Fruit fly (Drosophila melanogaster) whole organism, embryonic: ENCODE data around the gene Hph.

Experiments used
- Atf6 ChIP-seq: fragments of 200-800 bp; sonication (Bioruptor generic); IDR thresholded peaks from 2 replicates; pipeline ENCODE4 v1.3.6; 2022; ENCODE audit warnings: missing biosample characterization, missing genetic modification characterization
- CG10565 ChIP-seq: fragments of 200-800 bp; sonication (Bioruptor generic); optimal IDR thresholded peaks from 3 replicates; lab custom pipeline; 2016; ENCODE audit warnings: missing biosample characterization, mild to moderate bottlenecking, missing genetic modification characterization
- CG12219 ChIP-seq: fragments of 200-800 bp; sonication (Bioruptor generic); optimal IDR thresholded peaks from 3 replicates; lab custom pipeline; 2018; ENCODE audit warnings: missing biosample characterization, mild to moderate bottlenecking, missing genetic modification characterization
- CG12299 ChIP-seq: fragments of 200-800 bp; sonication (Bioruptor generic); optimal IDR thresholded peaks from 2 replicates; lab custom pipeline; 2018; ENCODE audit warnings: missing biosample characterization, mild to moderate bottlenecking, missing genetic modification characterization
- CG12744 ChIP-seq: fragments of 200-800 bp; sonication (Bioruptor generic); optimal IDR thresholded peaks from 2 replicates; lab custom pipeline; 2016; ENCODE audit warnings: missing biosample characterization, missing genetic modification characterization
- CG13894 ChIP-seq: fragments of 200-800 bp; sonication (Bioruptor generic); optimal IDR thresholded peaks from 3 replicates; lab custom pipeline; 2018; ENCODE audit warnings: missing biosample characterization, mild to moderate bottlenecking, missing genetic modification characterization, moderate library complexity
- CG16813 ChIP-seq: fragments of 200-800 bp; sonication (Bioruptor generic); IDR thresholded peaks from 3 replicates; pipeline ENCODE4 v1.3.6; 2022; ENCODE audit warnings: missing biosample characterization, missing genetic modification characterization; ENCODE audit not compliant: partially characterized antibody
- CG17359 ChIP-seq: fragments of 200-800 bp; sonication (Bioruptor generic); optimal IDR thresholded peaks from 3 replicates; lab custom pipeline; 2018; ENCODE audit warnings: missing biosample characterization, mild to moderate bottlenecking, missing genetic modification characterization, moderate library complexity
- CG30431 ChIP-seq: fragments of 200-800 bp; sonication (Bioruptor generic); optimal IDR thresholded peaks from 2 replicates; lab custom pipeline; 2017; ENCODE audit warnings: missing biosample characterization, missing genetic modification characterization
- CG3065 ChIP-seq: fragments of 200-800 bp; sonication (Bioruptor generic); optimal IDR thresholded peaks from 2 replicates; lab custom pipeline; 2016; ENCODE audit warnings: missing biosample characterization, missing genetic modification characterization
- CG3407 ChIP-seq: fragments of 200-800 bp; sonication (Bioruptor generic); optimal IDR thresholded peaks from 2 replicates; lab custom pipeline; 2018; ENCODE audit warnings: missing biosample characterization, mild to moderate bottlenecking, missing genetic modification characterization
- CG6791 ChIP-seq: fragments of 200-800 bp; sonication (Bioruptor generic); IDR thresholded peaks from 3 replicates; pipeline ENCODE4 v1.3.6; 2022; ENCODE audit warnings: missing biosample characterization, missing genetic modification characterization; ENCODE audit not compliant: partially characterized antibody
- CG7372 ChIP-seq: fragments of 200-800 bp; sonication (Bioruptor generic); IDR thresholded peaks from 2 replicates; pipeline ENCODE4 v1.3.6; 2022; ENCODE audit warnings: missing biosample characterization, missing genetic modification characterization
- CG7745 ChIP-seq: fragments of 200-800 bp; sonication (Bioruptor generic); optimal IDR thresholded peaks from 2 replicates; lab custom pipeline; 2018; ENCODE audit warnings: missing biosample characterization, mild to moderate bottlenecking, missing genetic modification characterization, moderate library complexity
- CG9797 ChIP-seq: fragments of 200-800 bp; sonication (Bioruptor generic); optimal IDR thresholded peaks from 3 replicates; lab custom pipeline; 2018; ENCODE audit warnings: missing biosample characterization, mild to moderate bottlenecking, missing genetic modification characterization
- CrebB ChIP-seq: fragments of 200-800 bp; sonication (Bioruptor generic); optimal IDR thresholded peaks from 3 replicates; lab custom pipeline; 2018; ENCODE audit warnings: missing biosample characterization, mild to moderate bottlenecking, missing genetic modification characterization
- Dip3 ChIP-seq: fragments of 200-800 bp; sonication (Bioruptor generic); optimal IDR thresholded peaks from 3 replicates; lab custom pipeline; 2016; ENCODE audit warnings: missing biosample characterization, missing genetic modification characterization
- Elba2 ChIP-seq: fragments of 200-800 bp; sonication (Bioruptor generic); optimal IDR thresholded peaks from 3 replicates; lab custom pipeline; 2016; ENCODE audit warnings: missing biosample characterization, missing genetic modification characterization
- Fer1 ChIP-seq: fragments of 200-800 bp; sonication (Bioruptor generic); optimal IDR thresholded peaks from 2 replicates; lab custom pipeline; 2017; ENCODE audit warnings: missing biosample characterization, mild to moderate bottlenecking, missing genetic modification characterization
- Fer3 ChIP-seq: fragments of 200-800 bp; sonication (Bioruptor generic); optimal IDR thresholded peaks from 2 replicates; lab custom pipeline; 2018; ENCODE audit warnings: missing biosample characterization, mild to moderate bottlenecking, missing genetic modification characterization, moderate library complexity
- Jarid2 ChIP-seq: fragments of 200-800 bp; sonication (Bioruptor generic); optimal IDR thresholded peaks from 3 replicates; lab custom pipeline; 2017; ENCODE audit warnings: mild to moderate bottlenecking, missing biosample characterization, missing genetic modification reagents, missing genetic modification characterization
- MBD-R2 ChIP-seq: fragments of 200-800 bp; sonication (Bioruptor generic); IDR thresholded peaks from 2 replicates; pipeline ENCODE4 v1.3.6; 2022; ENCODE audit warnings: missing biosample characterization, missing genetic modification characterization
- Oaz ChIP-seq: fragments of 200-800 bp; sonication (Bioruptor generic); IDR thresholded peaks from 2 replicates; pipeline ENCODE4 v1.3.6; 2022; ENCODE audit warnings: missing biosample characterization, missing genetic modification characterization
- Oli ChIP-seq: fragments of 200-800 bp; sonication (Bioruptor generic); optimal IDR thresholded peaks from 2 replicates; lab custom pipeline; 2018; ENCODE audit warnings: missing biosample characterization, mild to moderate bottlenecking, missing genetic modification characterization, moderate library complexity
- Tbp ChIP-seq: fragments of >200 bp; optimal IDR thresholded peaks from 2 replicates; lab custom pipeline; 2018; ENCODE audit warnings: missing biosample characterization, missing genetic modification characterization
- ap ChIP-seq: fragments of 200-800 bp; sonication (Bioruptor generic); IDR thresholded peaks from 2 replicates; pipeline ENCODE4 v1.3.6; 2022; ENCODE audit warnings: missing biosample characterization, missing genetic modification characterization
- ash1 ChIP-seq: fragments of 200-800 bp; sonication (Bioruptor generic); optimal IDR thresholded peaks from 2 replicates; lab custom pipeline; 2018; ENCODE audit warnings: missing biosample characterization, mild to moderate bottlenecking, missing genetic modification characterization
- bcd ChIP-seq: fragments of 200-800 bp; sonication (Bioruptor generic); optimal IDR thresholded peaks from 2 replicates; lab custom pipeline; 2017; ENCODE audit warnings: missing biosample characterization, mild to moderate bottlenecking, missing genetic modification characterization
- chif ChIP-seq, 2 experiments: fragments of 200-800 bp; sonication (Bioruptor generic); optimal IDR thresholded peaks; 3 replicates each; lab custom pipeline; 2016; ENCODE audit warnings: missing biosample characterization in 2 of 2, missing genetic modification characterization in 2 of 2
- croc ChIP-seq: fragments of 200-800 bp; sonication (Bioruptor generic); conservative IDR thresholded peaks from 3 replicates; pipeline ENCODE4 v1.3.6; 2022; ENCODE audit warnings: missing biosample characterization, missing genetic modification characterization
- disco-r ChIP-seq: fragments of 200-800 bp; sonication (Bioruptor generic); optimal IDR thresholded peaks from 2 replicates; lab custom pipeline; 2016; ENCODE audit warnings: missing biosample characterization, missing genetic modification characterization
- dysf ChIP-seq: fragments of 200-800 bp; sonication (Bioruptor generic); IDR thresholded peaks from 3 replicates; pipeline ENCODE4 v1.3.6; 2022; ENCODE audit warnings: missing biosample characterization, missing genetic modification characterization
- exex ChIP-seq: fragments of 200-800 bp; sonication (Bioruptor generic); optimal IDR thresholded peaks from 4 replicates; lab custom pipeline; 2018; ENCODE audit warnings: missing biosample characterization, mild to moderate bottlenecking, missing genetic modification characterization, moderate library complexity
- gce ChIP-seq: fragments of 200-800 bp; sonication (Bioruptor generic); IDR thresholded peaks from 3 replicates; pipeline ENCODE4 v1.3.6; 2022; ENCODE audit warnings: missing biosample characterization, missing genetic modification characterization
- grn ChIP-seq: fragments of 200-800 bp; sonication (Bioruptor generic); optimal IDR thresholded peaks from 3 replicates; lab custom pipeline; 2017; ENCODE audit warnings: missing biosample characterization, missing genetic modification characterization
- hbn ChIP-seq: fragments of 200-800 bp; sonication (Bioruptor generic); IDR thresholded peaks from 2 replicates; pipeline ENCODE4 v1.3.6; 2022; ENCODE audit warnings: missing biosample characterization, missing genetic modification characterization; ENCODE audit not compliant: partially characterized antibody
- mirr ChIP-seq: fragments of 200-800 bp; sonication (Bioruptor generic); optimal IDR thresholded peaks from 3 replicates; lab custom pipeline; 2018; ENCODE audit warnings: missing biosample characterization, mild to moderate bottlenecking, missing genetic modification characterization
- nau ChIP-seq: fragments of 200-800 bp; sonication (Bioruptor generic); optimal IDR thresholded peaks from 3 replicates; lab custom pipeline; 2017; ENCODE audit warnings: missing biosample characterization, mild to moderate bottlenecking, missing genetic modification characterization, missing genetic modification reagents
- otp ChIP-seq: fragments of 200-800 bp; sonication (Bioruptor generic); IDR thresholded peaks from 3 replicates; pipeline ENCODE4, ENCODE4 v1.3.6; 2022; ENCODE audit warnings: missing biosample characterization, missing genetic modification characterization
- pfk ChIP-seq: fragments of 200-800 bp; sonication (Bioruptor generic); optimal IDR thresholded peaks from 2 replicates; lab custom pipeline; 2018; ENCODE audit warnings: missing biosample characterization, mild to moderate bottlenecking, missing genetic modification characterization, moderate library complexity
- run ChIP-seq: fragments of 200-800 bp; sonication (Bioruptor generic); optimal IDR thresholded peaks from 3 replicates; lab custom pipeline; 2018; ENCODE audit warnings: missing biosample characterization, mild to moderate bottlenecking, missing genetic modification characterization
- scrt ChIP-seq: fragments of 200-800 bp; sonication (Bioruptor generic); optimal IDR thresholded peaks from 2 replicates; lab custom pipeline; 2018; ENCODE audit warnings: missing biosample characterization, mild to moderate bottlenecking, missing genetic modification characterization, moderate library complexity
- sens-2 ChIP-seq: fragments of 200-800 bp; sonication (Bioruptor generic); IDR thresholded peaks from 2 replicates; pipeline ENCODE4 v1.3.6; 2022; ENCODE audit warnings: missing biosample characterization, missing genetic modification characterization
- sim ChIP-seq: fragments of 200-800 bp; sonication (Bioruptor generic); IDR thresholded peaks from 2 replicates; pipeline ENCODE4 v1.3.6; 2022; ENCODE audit warnings: missing biosample characterization, missing genetic modification characterization
- slbo ChIP-seq: fragments of 200-800 bp; sonication (Bioruptor generic); IDR thresholded peaks from 2 replicates; pipeline ENCODE4 v1.3.6; 2022; ENCODE audit warnings: missing biosample characterization, missing genetic modification characterization
- tap ChIP-seq: fragments of 200-800 bp; optimal IDR thresholded peaks from 3 replicates; lab custom pipeline; 2019; ENCODE audit warnings: missing biosample characterization, mild to moderate bottlenecking, missing genetic modification characterization, moderate library complexity
- tgo ChIP-seq: fragments of 200-800 bp; sonication (Bioruptor generic); IDR thresholded peaks from 3 replicates; pipeline ENCODE4 v1.3.6; 2022; ENCODE audit warnings: missing biosample characterization, missing genetic modification characterization
- twi ChIP-seq: fragments of 200-800 bp; optimal IDR thresholded peaks from 2 replicates; lab custom pipeline; 2019; ENCODE audit warnings: missing biosample characterization, mild to moderate bottlenecking, missing genetic modification characterization, moderate library complexity
- tx ChIP-seq: fragments of 200-800 bp; sonication (Bioruptor generic); optimal IDR thresholded peaks from 2 replicates; lab custom pipeline; 2016; ENCODE audit warnings: missing biosample characterization, missing genetic modification characterization
- unc-4 ChIP-seq: fragments of 200-800 bp; sonication (Bioruptor generic); IDR thresholded peaks from 2 replicates; pipeline ENCODE4 v1.3.6; 2022; ENCODE audit warnings: missing biosample characterization, missing genetic modification characterization; ENCODE audit not compliant: partially characterized antibody
- zen2 ChIP-seq: fragments of 200-800 bp; sonication (Bioruptor generic); IDR thresholded peaks from 3 replicates; pipeline ENCODE4 v1.3.6; 2022; ENCODE audit warnings: missing biosample characterization, missing genetic modification characterization; ENCODE audit not compliant: partially characterized antibody

The Hph gene

DNA sequence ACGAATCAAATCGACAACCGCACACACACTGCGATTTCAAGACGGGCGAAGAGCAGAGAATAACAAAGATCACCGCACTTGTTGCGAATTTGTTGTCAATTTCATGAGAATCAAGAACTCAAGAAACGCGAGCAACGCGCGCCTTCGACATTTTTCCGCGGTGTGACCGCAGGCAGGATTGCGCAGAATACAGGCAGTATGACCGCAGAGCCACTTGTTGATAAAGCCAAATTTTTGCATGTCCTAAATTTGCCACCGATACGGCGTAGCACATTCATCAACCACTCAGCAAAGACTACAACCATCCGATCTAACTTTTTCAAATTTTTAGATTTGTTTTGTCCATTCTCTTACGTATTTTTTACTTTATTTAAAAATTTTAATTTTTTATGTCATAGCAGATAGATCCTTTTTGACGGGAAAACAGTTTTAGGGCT lies 39.5 kb upstream of the Hph start, which contains the start of gene cno (continued):
- TF ChIP-seq twi (tag; lab: Kevin White, UChicago) (no peak), CG9797 (GFP tag; lab: Kevin White, UChicago) (peak; percentile 99), Jarid2 (peak; percentile 91), CG12299 (tag; lab: Kevin White, UChicago) (no peak), zen2 (no peak), Elba2 (no peak), tgo (GFP tag; lab: Robert Waterston, UW) (no peak), Fer1 (peak; percentile 31), nau (no peak), tap (tag; lab: Kevin White, UChicago) (no peak), sens-2 (GFP tag; lab: Robert Waterston, UW) (no peak), CG7745 (tag; lab: Kevin White, UChicago) (no peak), CG12744 (GFP tag; lab: Kevin White, UChicago) (no peak), unc-4 (GFP tag; lab: Robert Waterston, UW) (no peak), CG10565 (GFP tag; lab: Kevin White, UChicago) (no peak), Atf6 (GFP tag; lab: Robert Waterston, UW) (no peak), dysf (GFP tag; lab: Robert Waterston, UW) (no peak), disco-r (GFP tag; lab: Kevin White, UChicago) (no peak), CrebB (tag; lab: Kevin White, UChicago) (peak; percentile 20), chif (GFP tag; optimal IDR thresholded peaks at IDR 0.05; lab: Kevin White, UChicago) (peak in 1 of 2 experiments; percentile 11), ash1 (GFP tag; lab: Kevin White, UChicago) (no peak), Oaz (GFP tag; lab: Robert Waterston, UW) (no peak), CG7372 (GFP tag; lab: Robert Waterston, UW) (no peak), grn (GFP tag; lab: Kevin White, UChicago) (no peak), CG3065 (GFP tag; lab: Kevin White, UChicago) (no peak), CG17359 (tag; lab: Kevin White, UChicago) (no peak), sim (GFP tag; lab: Robert Waterston, UW) (no peak), CG3407 (GFP tag; lab: Kevin White, UChicago) (no peak), ap (no peak), gce (GFP tag; lab: Robert Waterston, UW) (peak; percentile 38; the same call in 1 of the 3 replicates), MBD-R2 (peak; percentile 36; the same call in 1 of the 2 replicates), CG6791 (0 out of 3 replicates have a peak, but pooled peaks have one; percentile 39), otp (GFP tag; lab: Robert Waterston, UW) (no peak), croc (GFP tag; lab: Robert Waterston, UW) (no peak), CG13894 (tag; lab: Kevin White, UChicago) (peak; percentile 42), CG16813 (GFP tag; lab: Robert Waterston, UW) (no peak), slbo (peak; percentile 33; the same call in 1 of the 2 replicates), mirr (GFP tag; lab: Kevin White, UChicago) (no peak), tx (no peak), scrt (no peak), exex (tag; lab: Kevin White, UChicago) (no peak), Tbp (GFP tag; lab: Kevin White, UChicago) (no peak), Dip3 (GFP tag; lab: Kevin White, UChicago) (peak; percentile 30), pfk (GFP tag; lab: Kevin White, UChicago) (no peak), Oli (tag; lab: Kevin White, UChicago) (no peak), CG12219 (GFP tag; lab: Kevin White, UChicago) (no peak), CG30431 (no peak), bcd (GFP tag; lab: Kevin White, UChicago) (peak; percentile 2), Fer3 (tag; lab: Kevin White, UChicago) (no peak), hbn (GFP tag; lab: Robert Waterston, UW) (peak; percentile 35; the same call in 1 of the 2 replicates), run (tag; lab: Kevin White, UChicago) (no peak)
